Fruit fly (Drosophila melanogaster) whole organism, prepupa: Measurements from ENCODE around the gene CG33271.

ENCODE experiments used
- Blimp-1 ChIP-seq: fragments of 200-800 bp; sonication (Bioruptor generic); optimal IDR thresholded peaks from 3 replicates; lab custom pipeline; 2017; ENCODE audit warnings: missing biosample characterization, missing genetic modification characterization, mild to moderate bottlenecking, moderate library complexity, missing genetic modification reagents
- CG10631 ChIP-seq: fragments of 200-800 bp; sonication (Bioruptor generic); optimal IDR thresholded peaks from 2 replicates; lab custom pipeline; 2016; ENCODE audit warnings: missing biosample characterization, missing genetic modification characterization
- CG10669 ChIP-seq: fragments of 200-800 bp; sonication (Bioruptor generic); optimal IDR thresholded peaks from 3 replicates; lab custom pipeline; 2018; ENCODE audit warnings: missing biosample characterization, mild to moderate bottlenecking, missing genetic modification characterization, moderate library complexity
- CG11294 ChIP-seq: fragments of 200-800 bp; sonication (Bioruptor generic); IDR thresholded peaks from 2 replicates; pipeline ENCODE4 v1.3.6; 2022; ENCODE audit warnings: missing biosample characterization, missing genetic modification characterization
- CG11762 ChIP-seq: fragments of 200-800 bp; sonication (Bioruptor generic); optimal IDR thresholded peaks from 3 replicates; lab custom pipeline; 2016; ENCODE audit warnings: missing biosample characterization, missing genetic modification characterization; ENCODE audit not compliant: insufficient read depth
- CG11902 ChIP-seq: fragments of 200-800 bp; sonication (Bioruptor generic); optimal IDR thresholded peaks from 3 replicates; lab custom pipeline; 2016; ENCODE audit warnings: missing biosample characterization, missing genetic modification characterization
- CG15336 ChIP-seq: fragments of 200-800 bp; sonication (Bioruptor generic); IDR thresholded peaks from 2 replicates; pipeline ENCODE4 v1.3.6; 2022; ENCODE audit warnings: missing biosample characterization, missing genetic modification characterization
- CG16779 ChIP-seq: fragments of 200-800 bp; sonication (Bioruptor generic); optimal IDR thresholded peaks from 3 replicates; lab custom pipeline; 2017; ENCODE audit warnings: missing biosample characterization, mild to moderate bottlenecking, missing genetic modification characterization
- CG3032 ChIP-seq: fragments of 200-800 bp; optimal IDR thresholded peaks from 2 replicates; lab custom pipeline; 2019; ENCODE audit warnings: missing biosample characterization, mild to moderate bottlenecking, missing genetic modification characterization, moderate library complexity
- CG31627 ChIP-seq: fragments of 200-800 bp; sonication (Bioruptor generic); optimal IDR thresholded peaks from 3 replicates; lab custom pipeline; 2016; ENCODE audit warnings: missing biosample characterization, missing genetic modification characterization
- CG32006 ChIP-seq: fragments of 200-800 bp; sonication (Bioruptor generic); optimal IDR thresholded peaks from 3 replicates; lab custom pipeline; 2017; ENCODE audit warnings: missing biosample characterization, mild to moderate bottlenecking, missing genetic modification characterization
- CG34406 ChIP-seq: fragments of 200-800 bp; sonication (Bioruptor generic); optimal IDR thresholded peaks from 3 replicates; lab custom pipeline; 2016; ENCODE audit warnings: missing biosample characterization, missing genetic modification characterization
- CG3919 ChIP-seq: fragments of 200-800 bp; sonication (Bioruptor generic); optimal IDR thresholded peaks from 3 replicates; lab custom pipeline; 2016; ENCODE audit warnings: missing biosample characterization, missing genetic modification characterization
- CG4318 ChIP-seq: fragments of 200-800 bp; sonication (Bioruptor generic); optimal IDR thresholded peaks from 3 replicates; lab custom pipeline; 2017; ENCODE audit warnings: missing biosample characterization, mild to moderate bottlenecking, missing genetic modification characterization
- CG6163 ChIP-seq: fragments of 200-800 bp; sonication (Bioruptor generic); IDR thresholded peaks from 3 replicates; pipeline ENCODE4 v1.3.6; 2022; ENCODE audit warnings: missing biosample characterization, missing genetic modification characterization
- CG6276 ChIP-seq: fragments of 200-800 bp; sonication (Bioruptor generic); optimal IDR thresholded peaks from 2 replicates; lab custom pipeline; 2017; ENCODE audit warnings: missing biosample characterization, mild to moderate bottlenecking, missing genetic modification characterization
- CG6854 ChIP-seq: fragments of 200-800 bp; sonication (Bioruptor generic); optimal IDR thresholded peaks from 2 replicates; lab custom pipeline; 2017; ENCODE audit warnings: missing biosample characterization, mild to moderate bottlenecking, missing genetic modification characterization
- CG7368 ChIP-seq: fragments of 200-800 bp; sonication (Bioruptor generic); optimal IDR thresholded peaks from 3 replicates; lab custom pipeline; 2016; ENCODE audit warnings: missing biosample characterization, missing genetic modification characterization
- CG8119 ChIP-seq: fragments of 200-800 bp; sonication (Bioruptor generic); IDR thresholded peaks from 3 replicates; pipeline ENCODE4 v1.3.6; 2022; ENCODE audit warnings: missing biosample characterization, missing genetic modification characterization
- CG8319 ChIP-seq: fragments of 200-800 bp; sonication (Bioruptor generic); optimal IDR thresholded peaks from 3 replicates; lab custom pipeline; 2016; ENCODE audit warnings: missing biosample characterization, missing genetic modification characterization
- CG8632 ChIP-seq: fragments of 200-800 bp; sonication (Bioruptor generic); optimal IDR thresholded peaks from 3 replicates; lab custom pipeline; 2016; ENCODE audit warnings: missing biosample characterization, missing genetic modification characterization
- CG9139 ChIP-seq: fragments of 200-800 bp; sonication (Bioruptor generic); optimal IDR thresholded peaks from 3 replicates; lab custom pipeline; 2017; ENCODE audit warnings: missing biosample characterization, mild to moderate bottlenecking, missing genetic modification characterization
- Eip75B ChIP-seq: fragments of 200-800 bp; sonication (Bioruptor generic); optimal IDR thresholded peaks from 3 replicates; lab custom pipeline; 2016; ENCODE audit warnings: missing biosample characterization, missing genetic modification characterization
- Eip78C ChIP-seq: fragments of 200-800 bp; sonication (Bioruptor generic); peaks from one replicate; lab custom pipeline; 2016; ENCODE audit warnings: missing biosample characterization, missing genetic modification characterization
- Eip93F ChIP-seq: fragments of 200-800 bp; sonication (Bioruptor generic); optimal IDR thresholded peaks from 2 replicates; lab custom pipeline; 2016; ENCODE audit warnings: missing biosample characterization, mild to moderate bottlenecking, missing genetic modification characterization
- Ets21C ChIP-seq: fragments of 200-800 bp; sonication (Bioruptor generic); optimal IDR thresholded peaks from 3 replicates; lab custom pipeline; 2016; ENCODE audit warnings: missing biosample characterization, missing genetic modification characterization
- Ets96B ChIP-seq: fragments of 200-800 bp; optimal IDR thresholded peaks from 2 replicates; lab custom pipeline; 2019; ENCODE audit warnings: missing biosample characterization, mild to moderate bottlenecking, missing genetic modification characterization, moderate library complexity
- Hr38 ChIP-seq: sonication (Bioruptor generic); optimal IDR thresholded peaks from 2 replicates; lab custom pipeline; 2016; ENCODE audit warnings: missing biosample characterization, missing genetic modification characterization
- Hr39 ChIP-seq: fragments of 200-800 bp; sonication (Bioruptor generic); optimal IDR thresholded peaks from 2 replicates; lab custom pipeline; 2016; ENCODE audit warnings: missing biosample characterization, missing genetic modification characterization
- Hr4 ChIP-seq: fragments of 200-800 bp; sonication (Bioruptor generic); optimal IDR thresholded peaks from 3 replicates; lab custom pipeline; 2016; ENCODE audit warnings: missing biosample characterization, missing genetic modification characterization
- Lpt ChIP-seq: fragments of 200-800 bp; sonication (Bioruptor generic); optimal IDR thresholded peaks from 3 replicates; lab custom pipeline; 2016; ENCODE audit warnings: missing biosample characterization, missing genetic modification characterization
- Met ChIP-seq: fragments of 200-800 bp; sonication (Bioruptor generic); optimal IDR thresholded peaks from 3 replicates; lab custom pipeline; 2016; ENCODE audit warnings: missing biosample characterization, missing genetic modification characterization
- OdsH ChIP-seq: fragments of 200-800 bp; sonication (Bioruptor generic); optimal IDR thresholded peaks from 3 replicates; lab custom pipeline; 2016; ENCODE audit warnings: missing biosample characterization, missing genetic modification characterization
- Smox ChIP-seq: fragments of 200-800 bp; sonication (Bioruptor generic); optimal IDR thresholded peaks from 3 replicates; lab custom pipeline; 2016; ENCODE audit warnings: missing biosample characterization, missing genetic modification characterization
- Sox102F ChIP-seq: fragments of 200-800 bp; sonication (Bioruptor generic); optimal IDR thresholded peaks from 2 replicates; lab custom pipeline; 2016; ENCODE audit warnings: missing biosample characterization, mild to moderate bottlenecking, missing genetic modification characterization
- Sox14 ChIP-seq: fragments of 200-800 bp; sonication (Bioruptor generic); optimal IDR thresholded peaks from 3 replicates; lab custom pipeline; 2016; ENCODE audit warnings: missing biosample characterization, missing genetic modification characterization
- Sox15 ChIP-seq: fragments of 200-800 bp; sonication (Bioruptor generic); optimal IDR thresholded peaks from 3 replicates; lab custom pipeline; 2016; ENCODE audit warnings: missing biosample characterization, missing genetic modification characterization
- achi ChIP-seq: fragments of 200-800 bp; sonication (Bioruptor generic); optimal IDR thresholded peaks from 3 replicates; lab custom pipeline; 2016; ENCODE audit warnings: missing biosample characterization, missing genetic modification characterization
- acj6 ChIP-seq: fragments of 200-800 bp; sonication (Bioruptor generic); optimal IDR thresholded peaks from 3 replicates; lab custom pipeline; 2016; ENCODE audit warnings: missing biosample characterization, missing genetic modification characterization
- dac ChIP-seq: fragments of 200-800 bp; sonication (Bioruptor generic); optimal IDR thresholded peaks from 2 replicates; lab custom pipeline; 2017; ENCODE audit warnings: missing biosample characterization, mild to moderate bottlenecking, missing genetic modification characterization
- eg ChIP-seq: fragments of 200-800 bp; sonication (Bioruptor generic); IDR thresholded peaks from 3 replicates; pipeline ENCODE4 v1.3.6; 2022; ENCODE audit warnings: missing biosample characterization, missing genetic modification characterization
- esn ChIP-seq: fragments of 200-800 bp; sonication (Bioruptor generic); optimal IDR thresholded peaks from 2 replicates; lab custom pipeline; 2016; ENCODE audit warnings: missing biosample characterization, mild to moderate bottlenecking, missing genetic modification characterization, moderate library complexity
- fd59A ChIP-seq: fragments of 200-800 bp; sonication (Bioruptor generic); optimal IDR thresholded peaks from 2 replicates; lab custom pipeline; 2017; ENCODE audit warnings: missing biosample characterization, mild to moderate bottlenecking, missing genetic modification characterization, missing genetic modification reagents
- lz ChIP-seq: fragments of 200-800 bp; sonication (Bioruptor generic); optimal IDR thresholded peaks from 3 replicates; lab custom pipeline; 2016; ENCODE audit warnings: missing biosample characterization, missing genetic modification characterization
- net ChIP-seq: fragments of 200-800 bp; sonication (Bioruptor generic); optimal IDR thresholded peaks from 3 replicates; lab custom pipeline; 2016; ENCODE audit warnings: missing biosample characterization, missing genetic modification characterization
- pdm3 ChIP-seq: fragments of 200-800 bp; sonication (Bioruptor generic); optimal IDR thresholded peaks from 3 replicates; lab custom pipeline; 2016; ENCODE audit warnings: missing biosample characterization, missing genetic modification characterization
- salr ChIP-seq, 2 experiments: fragments of 200-800 bp; sonication (Bioruptor generic); optimal IDR thresholded peaks; 3 replicates each; lab custom pipeline; 2016 to 2018; ENCODE audit warnings: missing biosample characterization in 2 of 2, missing genetic modification characterization in 2 of 2, mild to moderate bottlenecking in 1 of 2
- spab ChIP-seq: fragments of 200-800 bp; sonication (Bioruptor generic); optimal IDR thresholded peaks from 2 replicates; lab custom pipeline; 2017; ENCODE audit warnings: missing biosample characterization, mild to moderate bottlenecking, missing genetic modification characterization, missing genetic modification reagents
- svp ChIP-seq: fragments of 200-800 bp; sonication (Bioruptor generic); peaks from one replicate; lab custom pipeline; 2016; ENCODE audit warnings: missing biosample characterization, missing genetic modification characterization
- topi ChIP-seq: fragments of 200-800 bp; sonication (Bioruptor generic); optimal IDR thresholded peaks from 3 replicates; lab custom pipeline; 2016; ENCODE audit warnings: missing biosample characterization, missing genetic modification characterization
- vri ChIP-seq: fragments of 200-800 bp; sonication (Bioruptor generic); optimal IDR thresholded peaks from 3 replicates; lab custom pipeline; 2016; ENCODE audit warnings: missing biosample characterization, mild to moderate bottlenecking, missing genetic modification characterization

CG33271 gene

dm6 chr3L:11561946-11562760, 15.1 kb downstream of the CG33271 start, which contains the start of the genes CG7394 and Mob2:
Gene CG7394, plus strand, starts transcription at chr3L:11561996.
Gene Mob2, minus strand, starts transcription at chr3L:11562233.
- peak; percentile 89 for TF ChIP-seq CG10631 (GFP tag; lab: Kevin White, UChicago)
- peak; percentile 93 for TF ChIP-seq Hr4 (GFP tag; lab: Kevin White, UChicago)
- peak; percentile 92 for TF ChIP-seq pdm3 (GFP tag; lab: Kevin White, UChicago)
- TF ChIP-seq net (GFP tag; lab: Kevin White, UChicago), result peak; percentile 87
- peak; percentile 83 for TF ChIP-seq CG10669 (GFP tag; lab: Kevin White, UChicago)
- TF ChIP-seq CG16779 (tag; lab: Kevin White, UChicago), result no peak
- TF ChIP-seq Hr39 (GFP tag; lab: Kevin White, UChicago), result peak; percentile 88
- TF ChIP-seq Ets96B, result peak; percentile 85
- peak; percentile 92 for TF ChIP-seq esn (GFP tag; lab: Kevin White, UChicago)
- peak; percentile 87 for TF ChIP-seq topi (GFP tag; lab: Kevin White, UChicago)
- peak; percentile 80 for TF ChIP-seq CG3032 (tag; lab: Kevin White, UChicago)
- peak; percentile 84 for TF ChIP-seq Eip75B (GFP tag; lab: Kevin White, UChicago)
- peak; percentile 89 for TF ChIP-seq Sox14 (GFP tag; lab: Kevin White, UChicago)
- peak; percentile 56 for TF ChIP-seq Eip93F (GFP tag; lab: Kevin White, UChicago)
- TF ChIP-seq fd59A (GFP tag; lab: Kevin White, UChicago), result peak; percentile 73
- TF ChIP-seq Lpt (GFP tag; lab: Kevin White, UChicago), result peak; percentile 60
- peak; percentile 48 for TF ChIP-seq dac (GFP tag; lab: Kevin White, UChicago)
- TF ChIP-seq spab (GFP tag; lab: Kevin White, UChicago), result peak; percentile 40
- peak; percentile 84 for TF ChIP-seq CG32006
- TF ChIP-seq CG11762, result peak; percentile 68
- TF ChIP-seq Hr38 (GFP tag; lab: Kevin White, UChicago), result peak; percentile 53
- peak; percentile 92 for TF ChIP-seq Smox
- peak; percentile 89 for TF ChIP-seq CG15336 (GFP tag; lab: Robert Waterston, UW)
- peak; percentile 78 for TF ChIP-seq CG11902 (GFP tag; lab: Kevin White, UChicago)
- TF ChIP-seq salr (GFP tag; optimal IDR thresholded peaks at IDR 0.05; lab: Kevin White, UChicago), result peak; percentile 73 to 85
- TF ChIP-seq CG7368 (GFP tag; lab: Kevin White, UChicago), result peak; percentile 88
- TF ChIP-seq lz (GFP tag; lab: Kevin White, UChicago), result peak; percentile 86
- TF ChIP-seq CG6163, result peak; percentile 94
- TF ChIP-seq CG8119 (GFP tag; lab: Robert Waterston, UW), result peak; percentile 84
- TF ChIP-seq CG6854 (GFP tag; lab: Kevin White, UChicago), result no peak
- TF ChIP-seq Eip78C (GFP tag; lab: Kevin White, UChicago), result peak; percentile 96
- TF ChIP-seq CG6276 (GFP tag; lab: Kevin White, UChicago), result peak; percentile 27
- TF ChIP-seq Ets21C, result peak; percentile 72
- peak; percentile 81 for TF ChIP-seq Sox15 (GFP tag; lab: Kevin White, UChicago)
- TF ChIP-seq achi (GFP tag; lab: Kevin White, UChicago), result peak; percentile 93
- TF ChIP-seq CG8319 (GFP tag; lab: Kevin White, UChicago), result peak; percentile 74
- peak; percentile 91 for TF ChIP-seq vri (GFP tag; lab: Kevin White, UChicago)
- peak; percentile 46 for TF ChIP-seq Blimp-1
- peak; percentile 91 for TF ChIP-seq Met
- peak; percentile 78 for TF ChIP-seq CG4318 (GFP tag; lab: Kevin White, UChicago)
- TF ChIP-seq eg (GFP tag; lab: Robert Waterston, UW), result peak; percentile 91
- TF ChIP-seq CG11294 (GFP tag; lab: Robert Waterston, UW), result peak; percentile 77
- peak; percentile 89 for TF ChIP-seq CG34406
- peak; percentile 89 for TF ChIP-seq CG3919 (GFP tag; lab: Kevin White, UChicago)
- TF ChIP-seq acj6 (GFP tag; lab: Kevin White, UChicago), result peak; percentile 91
- peak; percentile 96 for TF ChIP-seq svp
- TF ChIP-seq Sox102F, result peak; percentile 90
- TF ChIP-seq CG31627 (GFP tag; lab: Kevin White, UChicago), result peak; percentile 88
- peak; percentile 92 for TF ChIP-seq OdsH
- TF ChIP-seq CG9139 (GFP tag; lab: Kevin White, UChicago), result no peak
- peak; percentile 88 for TF ChIP-seq CG8632 (GFP tag; lab: Kevin White, UChicago)
